Worm (Caenorhabditis elegans) whole organism, early embryonic: ENCODE measurements around the gene hpo-28.

ENCODE experiments used
- F13C5.2 ChIP-seq: sonication (generic microtip); optimal IDR thresholded peaks from 2 replicates; lab custom pipeline; 2017; ENCODE audit warnings: mild to moderate bottlenecking, missing genetic modification characterization, inconsistent platforms, missing compliant biosample characterization
- ceh-36 ChIP-seq: sonication (generic microtip); optimal IDR thresholded peaks from 2 replicates; lab custom pipeline; 2016; ENCODE audit warnings: missing genetic modification characterization, inconsistent platforms, missing compliant biosample characterization
- hnd-1 ChIP-seq: sonication (generic microtip); optimal IDR thresholded peaks from 2 replicates; lab custom pipeline; 2016; ENCODE audit warnings: missing genetic modification characterization, missing compliant biosample characterization
- pes-1 ChIP-seq: fragments of 200-800 bp; sonication (Bioruptor generic); IDR thresholded peaks from 2 replicates; pipeline ENCODE4 v1.3.6; 2022; ENCODE audit warnings: missing genetic modification reagents, missing genetic modification characterization, missing compliant biosample characterization
- scrt-1 ChIP-seq: fragments of 200-800 bp; sonication (Bioruptor generic); IDR thresholded peaks from 2 replicates; pipeline ENCODE4 v1.3.6; 2022; ENCODE audit warnings: missing genetic modification characterization, missing compliant biosample characterization
- tbx-37 ChIP-seq: fragments of 200-800 bp; sonication (Bioruptor generic); conservative IDR thresholded peaks from 2 replicates; pipeline ENCODE4 v1.3.6; 2022; ENCODE audit warnings: missing genetic modification reagents, missing genetic modification characterization, missing compliant biosample characterization
- tra-4 ChIP-seq: sonication (generic microtip); optimal IDR thresholded peaks from 2 replicates; lab custom pipeline; 2017; ENCODE audit warnings: missing genetic modification characterization, missing compliant biosample characterization

The hpo-28 gene

DNA sequence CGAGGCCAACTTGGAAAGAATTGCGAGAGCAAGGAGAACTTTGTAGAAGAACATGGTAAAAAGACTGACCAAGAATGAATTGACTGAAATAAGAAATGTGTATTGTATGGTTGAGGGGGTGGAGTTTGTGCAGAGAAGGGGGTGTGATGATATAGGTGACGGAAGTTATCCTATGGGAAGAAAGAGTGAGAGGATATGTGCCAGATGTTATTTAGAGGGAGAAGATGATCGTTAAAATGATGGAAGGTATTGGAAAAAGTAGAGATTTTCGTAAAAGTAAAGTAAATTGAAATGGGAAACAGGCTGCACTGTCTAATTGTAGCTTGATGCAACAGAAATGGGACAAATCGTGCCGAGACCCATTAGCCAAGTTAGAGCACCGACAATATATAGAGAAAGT lies 52.2 kb downstream of the hpo-28 start, which contains the start of gene sdz-21:
sdz-21 (minus strand) TSS at position 101 of the 400 bp plus-strand sequence.
- TF ChIP-seq tbx-37 (GFP tag; lab: Robert Waterston, UW), result no peak
- TF ChIP-seq tra-4, result no peak
- TF ChIP-seq scrt-1 (GFP tag; lab: Robert Waterston, UW), result no peak
- no peak for TF ChIP-seq ceh-36 (tag; lab: Kevin White, UChicago)
- TF ChIP-seq F13C5.2, result no peak
- no peak for TF ChIP-seq hnd-1 (tag; lab: Kevin White, UChicago)
- no peak for TF ChIP-seq pes-1
